Worm (Caenorhabditis elegans) whole organism, young adult: ENCODE measurements around the gene rpl-29.
"Not testable (repeated sequence)": the region's sequence is repeated elsewhere in the genome, so short reads cannot be mapped to it uniquely, and the experiment has no call there.

Experiments used
- ZK185.1 ChIP-seq: sonication (generic microtip); optimal IDR thresholded peaks from 2 replicates; lab custom pipeline; 2016; ENCODE audit warnings: mild to moderate bottlenecking, missing genetic modification characterization, missing compliant biosample characterization; ENCODE audit not compliant: poor library complexity, severe bottlenecking
- attf-3 ChIP-seq: fragments of 200-800 bp; sonication (Bioruptor generic); conservative IDR thresholded peaks from 2 replicates; pipeline ENCODE4 v1.3.6; 2022; ENCODE audit warnings: missing genetic modification reagents, missing genetic modification characterization, missing compliant biosample characterization
- ceh-27 ChIP-seq: fragments of 200-800 bp; sonication (Bioruptor generic); optimal IDR thresholded peaks from 2 replicates; lab custom pipeline; 2018; ENCODE audit warnings: mild to moderate bottlenecking, missing genetic modification characterization, moderate library complexity, missing compliant biosample characterization
- ztf-3 ChIP-seq: fragments of 200-800 bp; sonication (Bioruptor generic); optimal IDR thresholded peaks from 2 replicates; lab custom pipeline; 2018; ENCODE audit warnings: mild to moderate bottlenecking, missing genetic modification characterization, missing compliant biosample characterization

DNA sequence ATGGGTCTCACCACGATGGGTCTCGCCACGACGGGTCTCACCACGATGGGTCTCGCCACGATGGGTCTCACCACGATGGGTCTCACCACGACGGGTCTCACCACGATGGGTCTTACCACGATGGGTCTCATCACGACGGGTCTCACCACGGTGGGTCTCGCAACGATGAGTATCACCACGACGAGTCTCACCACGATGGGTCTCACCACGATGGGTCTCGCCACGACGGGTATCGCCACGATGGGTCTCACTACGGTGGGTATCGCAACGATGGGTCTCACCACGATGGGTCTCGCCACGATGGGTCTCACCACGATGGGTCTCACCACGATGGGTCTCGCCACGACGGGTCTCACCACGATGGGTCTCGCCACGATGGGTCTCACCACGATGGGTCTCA is 2.4 kb downstream of the rpl-29 start:
- not testable (repeated sequence) for TF ChIP-seq ztf-3 (GFP tag; lab: Kevin White, UChicago); ceh-27 (GFP tag; lab: Kevin White, UChicago); attf-3 (GFP tag; lab: Robert Waterston, UW); ZK185.1 (tag; lab: Kevin White, UChicago)
